Fruit fly (Drosophila melanogaster) whole organism, embryonic: ENCODE results near the gene Taf10.

Experiments used
- Aef1 ChIP-seq: fragments of 200-800 bp; sonication (Bioruptor generic); IDR thresholded peaks from 3 replicates; pipeline ENCODE4 v1.3.6; 2022; ENCODE audit warnings: missing biosample characterization, missing genetic modification characterization
- CG10543 ChIP-seq: fragments of 200-800 bp; sonication (Bioruptor generic); optimal IDR thresholded peaks from 3 replicates; lab custom pipeline; 2017; ENCODE audit warnings: missing biosample characterization, mild to moderate bottlenecking, missing genetic modification characterization, moderate library complexity
- CG12219 ChIP-seq: fragments of 200-800 bp; sonication (Bioruptor generic); optimal IDR thresholded peaks from 3 replicates; lab custom pipeline; 2018; ENCODE audit warnings: missing biosample characterization, mild to moderate bottlenecking, missing genetic modification characterization
- CG12299 ChIP-seq: fragments of 200-800 bp; sonication (Bioruptor generic); optimal IDR thresholded peaks from 2 replicates; lab custom pipeline; 2018; ENCODE audit warnings: missing biosample characterization, mild to moderate bottlenecking, missing genetic modification characterization
- CG1233 ChIP-seq: fragments of 200-800 bp; sonication (Bioruptor generic); optimal IDR thresholded peaks from 4 replicates; lab custom pipeline; 2018; ENCODE audit warnings: missing biosample characterization, mild to moderate bottlenecking, missing genetic modification characterization
- CG13123 ChIP-seq: fragments of 200-800 bp; sonication (Bioruptor generic); optimal IDR thresholded peaks from 2 replicates; lab custom pipeline; 2016; ENCODE audit warnings: missing biosample characterization, missing genetic modification characterization
- CG13894 ChIP-seq: fragments of 200-800 bp; sonication (Bioruptor generic); optimal IDR thresholded peaks from 3 replicates; lab custom pipeline; 2018; ENCODE audit warnings: missing biosample characterization, mild to moderate bottlenecking, missing genetic modification characterization, moderate library complexity
- CG14667 ChIP-seq: fragments of 200-800 bp; sonication (Bioruptor generic); IDR thresholded peaks from 2 replicates; pipeline ENCODE4 v1.3.6; 2022; ENCODE audit warnings: missing biosample characterization, missing genetic modification characterization
- CG14710 ChIP-seq: fragments of 200-800 bp; sonication (Bioruptor generic); optimal IDR thresholded peaks from 3 replicates; lab custom pipeline; 2019; ENCODE audit warnings: missing biosample characterization, mild to moderate bottlenecking, missing genetic modification characterization, moderate library complexity
- CG15011 ChIP-seq: fragments of 200-800 bp; sonication (Bioruptor generic); optimal IDR thresholded peaks from 3 replicates; lab custom pipeline; 2018; ENCODE audit warnings: missing biosample characterization, mild to moderate bottlenecking, missing genetic modification characterization
- CG15269 ChIP-seq: fragments of 200-800 bp; sonication (Bioruptor generic); optimal IDR thresholded peaks from 2 replicates; lab custom pipeline; 2018; ENCODE audit warnings: missing biosample characterization, mild to moderate bottlenecking, missing genetic modification characterization, moderate library complexity
- CG15514 ChIP-seq: fragments of 200-800 bp; sonication (Bioruptor generic); optimal IDR thresholded peaks from 3 replicates; lab custom pipeline; 2017; ENCODE audit warnings: missing biosample characterization, missing genetic modification characterization, mild to moderate bottlenecking, moderate library complexity, missing genetic modification reagents
- CG16779 ChIP-seq: fragments of 200-800 bp; sonication (Bioruptor generic); IDR thresholded peaks from 2 replicates; pipeline ENCODE4 v1.3.6; 2022; ENCODE audit warnings: missing biosample characterization, missing genetic modification characterization
- CG16863 ChIP-seq: fragments of 200-800 bp; sonication (Bioruptor generic); optimal IDR thresholded peaks from 3 replicates; lab custom pipeline; 2016; ENCODE audit warnings: missing biosample characterization, missing genetic modification characterization
- CG17612 ChIP-seq: fragments of 200-800 bp; sonication (Bioruptor generic); IDR thresholded peaks from 2 replicates; pipeline ENCODE4 v1.3.6; 2022; ENCODE audit warnings: missing biosample characterization, missing genetic modification characterization
- CG1792 ChIP-seq: fragments of 200-800 bp; sonication (Bioruptor generic); optimal IDR thresholded peaks from 2 replicates; lab custom pipeline; 2016; ENCODE audit warnings: missing biosample characterization, missing genetic modification characterization
- CG18619 ChIP-seq: fragments of 200-800 bp; sonication (Bioruptor generic); optimal IDR thresholded peaks from 3 replicates; lab custom pipeline; 2017; ENCODE audit warnings: missing biosample characterization, mild to moderate bottlenecking, missing genetic modification characterization
- CG18764 ChIP-seq: fragments of 200-800 bp; sonication (Bioruptor generic); optimal IDR thresholded peaks from 3 replicates; lab custom pipeline; 2016; ENCODE audit warnings: missing biosample characterization, missing genetic modification characterization
- CG2116 ChIP-seq: fragments of 200-800 bp; sonication (Bioruptor generic); optimal IDR thresholded peaks from 3 replicates; lab custom pipeline; 2018; ENCODE audit warnings: missing biosample characterization, mild to moderate bottlenecking, missing genetic modification characterization
- CG2678 ChIP-seq: fragments of 200-800 bp; sonication (Bioruptor generic); optimal IDR thresholded peaks from 3 replicates; lab custom pipeline; 2019; ENCODE audit warnings: missing biosample characterization, mild to moderate bottlenecking, missing genetic modification characterization, moderate library complexity
- CG4424 ChIP-seq: fragments of 200-800 bp; sonication (Bioruptor generic); optimal IDR thresholded peaks from 3 replicates; lab custom pipeline; 2016; ENCODE audit warnings: missing biosample characterization, missing genetic modification characterization
- CG4820 ChIP-seq: fragments of 200-800 bp; sonication (Bioruptor generic); optimal IDR thresholded peaks from 3 replicates; lab custom pipeline; 2016; ENCODE audit warnings: missing biosample characterization, missing genetic modification characterization
- CG5245 ChIP-seq: fragments of 200-800 bp; sonication (Bioruptor generic); optimal IDR thresholded peaks from 3 replicates; lab custom pipeline; 2016; ENCODE audit warnings: missing biosample characterization, missing genetic modification characterization
- CG6854 ChIP-seq: fragments of 200-800 bp; sonication (Bioruptor generic); optimal IDR thresholded peaks from 3 replicates; lab custom pipeline; 2017; ENCODE audit warnings: missing biosample characterization, mild to moderate bottlenecking, missing genetic modification characterization
- CG7556 ChIP-seq: fragments of 200-800 bp; sonication (Bioruptor generic); optimal IDR thresholded peaks from 2 replicates; lab custom pipeline; 2017; ENCODE audit warnings: missing biosample characterization, mild to moderate bottlenecking, missing genetic modification characterization
- CG8944 ChIP-seq: fragments of 200-800 bp; sonication (Bioruptor generic); optimal IDR thresholded peaks from 3 replicates; lab custom pipeline; 2016; ENCODE audit warnings: missing biosample characterization, missing genetic modification characterization
- CHES-1-like ChIP-seq: fragments of 200-800 bp; sonication (Bioruptor generic); optimal IDR thresholded peaks from 2 replicates; lab custom pipeline; 2016; ENCODE audit warnings: missing biosample characterization, missing genetic modification characterization
- Hr51 ChIP-seq, 2 experiments: fragments of 200-800 bp; sonication (Bioruptor generic); optimal IDR thresholded peaks; 2 replicates in 1 of 2; 3 replicates in 1 of 2; lab custom pipeline; 2016 to 2018; ENCODE audit warnings: missing biosample characterization in 2 of 2, missing genetic modification characterization in 2 of 2, mild to moderate bottlenecking in 1 of 2, moderate library complexity in 1 of 2
- Sox102F ChIP-seq: fragments of 200-800 bp; sonication (Bioruptor generic); optimal IDR thresholded peaks from 2 replicates; lab custom pipeline; 2018; ENCODE audit warnings: missing biosample characterization, mild to moderate bottlenecking, missing genetic modification characterization, moderate library complexity
- Spps ChIP-seq: fragments of 200-800 bp; sonication (Bioruptor generic); optimal IDR thresholded peaks from 2 replicates; lab custom pipeline; 2018; ENCODE audit warnings: missing biosample characterization, mild to moderate bottlenecking, missing genetic modification characterization
- Sry-β ChIP-seq: fragments of 200-800 bp; sonication (Bioruptor generic); optimal IDR thresholded peaks from 2 replicates; lab custom pipeline; 2018; ENCODE audit warnings: missing biosample characterization, mild to moderate bottlenecking, missing genetic modification characterization, moderate library complexity
- Sry-δ ChIP-seq: fragments of 200-800 bp; sonication (Bioruptor generic); optimal IDR thresholded peaks from 2 replicates; lab custom pipeline; 2016; ENCODE audit warnings: missing biosample characterization, missing genetic modification characterization
- Xrp1 ChIP-seq: fragments of 200-800 bp; sonication (Bioruptor generic); IDR thresholded peaks from 2 replicates; pipeline ENCODE4 v1.3.6; 2022; ENCODE audit warnings: missing biosample characterization, missing genetic modification characterization
- abd-A ChIP-seq: fragments of 200-800 bp; sonication (Bioruptor generic); optimal IDR thresholded peaks from 3 replicates; lab custom pipeline; 2019; ENCODE audit warnings: missing biosample characterization, mild to moderate bottlenecking, missing genetic modification characterization, moderate library complexity
- dmrt99B ChIP-seq: fragments of 200-800 bp; sonication (Bioruptor generic); optimal IDR thresholded peaks from 2 replicates; lab custom pipeline; 2018; ENCODE audit warnings: missing biosample characterization, mild to moderate bottlenecking, missing genetic modification characterization, moderate library complexity
- emc ChIP-seq: fragments of 200-800 bp; sonication (Bioruptor generic); optimal IDR thresholded peaks from 2 replicates; lab custom pipeline; 2016; ENCODE audit warnings: missing biosample characterization, missing genetic modification characterization
- ind ChIP-seq: fragments of 200-800 bp; sonication (Bioruptor generic); optimal IDR thresholded peaks from 3 replicates; lab custom pipeline; 2016; ENCODE audit warnings: missing biosample characterization, missing genetic modification characterization
- inv ChIP-seq: fragments of 200-800 bp; sonication (Bioruptor generic); IDR thresholded peaks from 2 replicates; pipeline ENCODE4 v1.3.6; 2022; ENCODE audit warnings: missing biosample characterization, missing genetic modification characterization; ENCODE audit not compliant: partially characterized antibody
- jing ChIP-seq: fragments of 200-800 bp; sonication (Bioruptor generic); optimal IDR thresholded peaks from 2 replicates; lab custom pipeline; 2018; ENCODE audit warnings: missing biosample characterization, mild to moderate bottlenecking, missing genetic modification characterization
- klu ChIP-seq: fragments of 200-800 bp; sonication (Bioruptor generic); IDR thresholded peaks from 2 replicates; pipeline ENCODE4 v1.3.6; 2022; ENCODE audit warnings: missing biosample characterization, missing genetic modification characterization
- lola ChIP-seq, 3 experiments: fragments of >200 bp in 2 of 3; fragments of 200-800 bp in 1 of 3; sonication (Bioruptor generic) in 1 of 3; optimal IDR thresholded peaks; 2 replicates each; lab custom pipeline; 2017 to 2019; ENCODE audit warnings: missing biosample characterization in 3 of 3, missing genetic modification characterization in 3 of 3, mild to moderate bottlenecking in 1 of 3, moderate library complexity in 1 of 3
- luna ChIP-seq: fragments of 200-800 bp; sonication (Bioruptor generic); optimal IDR thresholded peaks from 2 replicates; lab custom pipeline; 2016; ENCODE audit warnings: missing biosample characterization, missing genetic modification characterization
- nerfin-1 ChIP-seq: fragments of 200-800 bp; sonication (Bioruptor generic); optimal IDR thresholded peaks from 3 replicates; lab custom pipeline; 2019; ENCODE audit warnings: missing biosample characterization, mild to moderate bottlenecking, missing genetic modification characterization, moderate library complexity
- pfk ChIP-seq: fragments of 200-800 bp; sonication (Bioruptor generic); optimal IDR thresholded peaks from 2 replicates; lab custom pipeline; 2018; ENCODE audit warnings: missing biosample characterization, mild to moderate bottlenecking, missing genetic modification characterization, moderate library complexity
- pum ChIP-seq: fragments of 200-800 bp; sonication (Bioruptor generic); optimal IDR thresholded peaks from 2 replicates; lab custom pipeline; 2016; ENCODE audit warnings: missing biosample characterization, missing genetic modification characterization
- ro ChIP-seq: fragments of 200-800 bp; sonication (Bioruptor generic); IDR thresholded peaks from 2 replicates; pipeline ENCODE4 v1.3.6; 2022; ENCODE audit warnings: missing biosample characterization, missing genetic modification characterization
- run ChIP-seq: fragments of 200-800 bp; sonication (Bioruptor generic); optimal IDR thresholded peaks from 3 replicates; lab custom pipeline; 2018; ENCODE audit warnings: missing biosample characterization, mild to moderate bottlenecking, missing genetic modification characterization
- salm ChIP-seq: fragments of 200-800 bp; sonication (Bioruptor generic); optimal IDR thresholded peaks from 2 replicates; lab custom pipeline; 2018; ENCODE audit warnings: missing biosample characterization, mild to moderate bottlenecking, missing genetic modification characterization
- trem ChIP-seq: fragments of 200-800 bp; optimal IDR thresholded peaks from 3 replicates; lab custom pipeline; 2019; ENCODE audit warnings: missing biosample characterization, mild to moderate bottlenecking, missing genetic modification characterization, moderate library complexity
- trh ChIP-seq: fragments of 200-800 bp; sonication (Bioruptor generic); optimal IDR thresholded peaks from 2 replicates; lab custom pipeline; 2016; ENCODE audit warnings: missing biosample characterization, missing genetic modification characterization

The Taf10 gene

DNA sequence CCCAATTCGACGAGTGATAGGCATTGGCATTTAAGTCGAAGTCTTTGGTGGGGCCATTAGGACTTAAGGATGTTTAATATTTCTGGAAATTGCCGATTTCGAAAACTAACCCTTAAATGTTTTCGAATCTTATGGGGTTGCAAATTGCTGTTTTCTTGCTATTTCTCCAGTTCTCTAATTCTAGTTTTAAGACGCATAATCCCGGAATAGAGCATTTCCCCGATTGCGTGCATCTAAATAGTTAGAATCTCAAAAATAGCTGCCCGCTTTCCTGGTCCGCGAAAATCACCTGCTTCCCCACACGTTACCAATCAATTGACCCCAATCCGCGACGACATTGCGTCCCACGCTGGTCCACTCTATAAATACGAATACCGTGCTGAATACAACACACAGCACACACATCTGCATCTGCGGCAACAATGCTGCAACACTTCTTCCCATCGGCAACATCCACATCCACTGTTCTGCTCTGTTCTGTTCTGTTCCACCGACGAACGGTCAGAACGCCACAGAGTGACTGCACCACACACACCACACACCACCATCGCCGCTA is 15.7 kb upstream of the Taf10 start, which contains the start of gene Bacc (continued):
- TF ChIP-seq salm (peak; percentile 77), Sox102F (GFP tag; lab: Kevin White, UChicago) (peak; percentile 88), CG14710 (peak; percentile 69), Hr51 (GFP tag; optimal IDR thresholded peaks at IDR 0.05; lab: Kevin White, UChicago) (peak; percentile 70 to 92), run (tag; lab: Kevin White, UChicago) (peak; percentile 70), CG15011 (peak; percentile 84), pum (peak; percentile 70), lola (GFP tag; optimal IDR thresholded peaks at IDR 0.05; lab: Kevin White, UChicago) (peak in 1 of 3 experiments; percentile 73), jing (GFP tag; lab: Kevin White, UChicago) (peak; percentile 73), Sry-β (GFP tag; lab: Kevin White, UChicago) (no peak), CG15269 (peak; percentile 92), klu (GFP tag; lab: Robert Waterston, UW) (no peak), nerfin-1 (tag; lab: Kevin White, UChicago) (peak; percentile 67), CG18619 (GFP tag; lab: Kevin White, UChicago) (peak; percentile 92), Aef1 (GFP tag; lab: Robert Waterston, UW) (no peak), CG16863 (GFP tag; lab: Kevin White, UChicago) (peak; percentile 83), CG1233 (GFP tag; lab: Kevin White, UChicago) (peak; percentile 84), CG6854 (GFP tag; lab: Kevin White, UChicago) (peak; percentile 85), CG13123 (GFP tag; lab: Kevin White, UChicago) (peak; percentile 80), trem (tag; lab: Kevin White, UChicago) (peak; percentile 16), Xrp1 (no peak), CG8944 (GFP tag; lab: Kevin White, UChicago) (peak; percentile 75), CG14667 (no peak), CG17612 (no peak), ind (GFP tag; lab: Kevin White, UChicago) (peak; percentile 89), CG4424 (peak; percentile 86), ro (GFP tag; lab: Robert Waterston, UW) (no peak), CG15514 (GFP tag; lab: Kevin White, UChicago) (peak; percentile 79), dmrt99B (peak; percentile 90), inv (no peak), CG1792 (GFP tag; lab: Kevin White, UChicago) (peak; percentile 86), CG4820 (GFP tag; lab: Kevin White, UChicago) (peak; percentile 80), CG13894 (no peak), emc (GFP tag; lab: Kevin White, UChicago) (peak; percentile 73), CG16779 (GFP tag; lab: Robert Waterston, UW) (no peak), CG7556 (GFP tag; lab: Kevin White, UChicago) (peak; percentile 95), CG12219 (GFP tag; lab: Kevin White, UChicago) (peak; percentile 84), CG10543 (peak; percentile 74), abd-A (tag; lab: Kevin White, UChicago) (no peak), CHES-1-like (GFP tag; lab: Kevin White, UChicago) (peak; percentile 92), CG5245 (peak; percentile 74), CG12299 (tag; lab: Kevin White, UChicago) (peak; percentile 86), Spps (tag; lab: Kevin White, UChicago) (peak; percentile 48), luna (GFP tag; lab: Kevin White, UChicago) (peak; percentile 70), CG2116 (GFP tag; lab: Kevin White, UChicago) (peak; percentile 33), Sry-δ (GFP tag; lab: Kevin White, UChicago) (peak; percentile 52), trh (peak; percentile 68), CG2678 (tag; lab: Kevin White, UChicago) (peak; percentile 95), CG18764 (GFP tag; lab: Kevin White, UChicago) (peak; percentile 78), pfk (GFP tag; lab: Kevin White, UChicago) (peak; percentile 80)
